Fruit fly (Drosophila melanogaster) whole organism, pupa: ENCODE measurements around the gene CG33096.

ENCODE experiments used
- CG10348 ChIP-seq: fragments of 200-800 bp; sonication (Bioruptor generic); IDR thresholded peaks from 2 replicates; pipeline ENCODE4 v1.3.6; 2022; ENCODE audit warnings: missing biosample characterization, missing genetic modification characterization
- CG12605 ChIP-seq: fragments of 200-800 bp; sonication (Bioruptor generic); IDR thresholded peaks from 2 replicates; pipeline ENCODE4 v1.3.6; 2022; ENCODE audit warnings: missing biosample characterization, missing genetic modification characterization
- CG13204 ChIP-seq: fragments of 200-800 bp; sonication (Bioruptor generic); optimal IDR thresholded peaks from 2 replicates; lab custom pipeline; 2018; ENCODE audit warnings: missing biosample characterization, mild to moderate bottlenecking, missing genetic modification characterization, moderate library complexity
- CG14655 ChIP-seq: fragments of 200-800 bp; sonication (Bioruptor generic); optimal IDR thresholded peaks from 3 replicates; lab custom pipeline; 2017; ENCODE audit warnings: mild to moderate bottlenecking, missing biosample characterization, missing genetic modification reagents, missing genetic modification characterization
- CG15710 ChIP-seq: fragments of 200-800 bp; sonication (Bioruptor generic); optimal IDR thresholded peaks from 2 replicates; lab custom pipeline; 2018; ENCODE audit warnings: missing biosample characterization, mild to moderate bottlenecking, missing genetic modification characterization, moderate library complexity
- CG17806 ChIP-seq: fragments of 200-800 bp; sonication (Bioruptor generic); optimal IDR thresholded peaks from 2 replicates; lab custom pipeline; 2018; ENCODE audit warnings: missing biosample characterization, mild to moderate bottlenecking, missing genetic modification characterization, moderate library complexity
- CG32121 ChIP-seq: fragments of 200-800 bp; sonication (Bioruptor generic); IDR thresholded peaks from 2 replicates; pipeline ENCODE4 v1.3.6; 2022; ENCODE audit warnings: missing biosample characterization, missing genetic modification characterization
- CG34367 ChIP-seq: fragments of 200-800 bp; sonication (Bioruptor generic); optimal IDR thresholded peaks from 2 replicates; lab custom pipeline; 2018; ENCODE audit warnings: missing biosample characterization, mild to moderate bottlenecking, missing genetic modification characterization
- CG4496 ChIP-seq: fragments of 200-800 bp; sonication (Bioruptor generic); IDR thresholded peaks from 3 replicates; pipeline ENCODE4 v1.3.6; 2022; ENCODE audit warnings: missing biosample characterization, missing genetic modification characterization
- CG8159 ChIP-seq: fragments of 200-800 bp; sonication (Bioruptor generic); optimal IDR thresholded peaks from 3 replicates; lab custom pipeline; 2018; ENCODE audit warnings: missing biosample characterization, mild to moderate bottlenecking, missing genetic modification characterization, moderate library complexity
- CG8301 ChIP-seq: fragments of 200-800 bp; sonication (Bioruptor generic); optimal IDR thresholded peaks from 2 replicates; lab custom pipeline; 2018; ENCODE audit warnings: missing biosample characterization, mild to moderate bottlenecking, missing genetic modification characterization
- CG9948 ChIP-seq: fragments of 200-800 bp; sonication (Bioruptor generic); optimal IDR thresholded peaks from 2 replicates; lab custom pipeline; 2018; ENCODE audit warnings: missing biosample characterization, mild to moderate bottlenecking, missing genetic modification characterization, moderate library complexity
- D1 ChIP-seq: fragments of 200-800 bp; sonication (Bioruptor generic); optimal IDR thresholded peaks from 2 replicates; lab custom pipeline; 2018; ENCODE audit warnings: missing biosample characterization, mild to moderate bottlenecking, missing genetic modification characterization, moderate library complexity
- EcR ChIP-seq: fragments of 200-800 bp; sonication (Bioruptor generic); optimal IDR thresholded peaks from 3 replicates; lab custom pipeline; 2019; ENCODE audit warnings: missing biosample characterization, missing genetic modification characterization, mild to moderate bottlenecking, moderate library complexity, missing genetic modification reagents
- Ets98B ChIP-seq: fragments of 200-800 bp; sonication (Bioruptor generic); IDR thresholded peaks from 2 replicates; pipeline ENCODE4 v1.3.6; 2022; ENCODE audit warnings: missing biosample characterization, missing genetic modification characterization
- Pif1A ChIP-seq: fragments of 200-800 bp; sonication (Bioruptor generic); optimal IDR thresholded peaks from 3 replicates; lab custom pipeline; 2016; ENCODE audit warnings: missing biosample characterization, missing genetic modification characterization
- Pif1B ChIP-seq: fragments of 200-800 bp; sonication (Bioruptor generic); optimal IDR thresholded peaks from 3 replicates; lab custom pipeline; 2016; ENCODE audit warnings: missing biosample characterization, missing genetic modification characterization
- Snoo ChIP-seq: fragments of 200-800 bp; sonication (Bioruptor generic); optimal IDR thresholded peaks from 3 replicates; lab custom pipeline; 2017; ENCODE audit warnings: missing biosample characterization, mild to moderate bottlenecking, missing genetic modification characterization, inconsistent platforms
- fd96Ca ChIP-seq: fragments of 200-800 bp; sonication (Bioruptor generic); IDR thresholded peaks from 3 replicates; pipeline ENCODE4 v1.3.6; 2022; ENCODE audit warnings: missing biosample characterization, missing genetic modification characterization
- gl ChIP-seq: fragments of 200-800 bp; sonication (Bioruptor generic); optimal IDR thresholded peaks from 2 replicates; lab custom pipeline; 2018; ENCODE audit warnings: missing biosample characterization, mild to moderate bottlenecking, missing genetic modification characterization
- rn ChIP-seq: fragments of 200-800 bp; sonication (Bioruptor generic); IDR thresholded peaks from 2 replicates; pipeline ENCODE4 v1.3.6; 2022; ENCODE audit warnings: missing biosample characterization, missing genetic modification characterization

Gene CG33096

dm6 chr3R:25094639-25095038 lies 2.8 kb upstream of the CG33096 start, which contains the start of gene fd96Cb:
fd96Cb (plus strand) TSS chr3R:25095012.
- TF ChIP-seq CG15710 (no peak), CG14655 (GFP tag; lab: Kevin White, UChicago) (no peak), fd96Ca (GFP tag; lab: Robert Waterston, UW) (no peak), D1 (tag; lab: Kevin White, UChicago) (no peak), Pif1B (no peak), CG17806 (tag; lab: Kevin White, UChicago) (no peak), Ets98B (no peak), EcR (GFP tag; lab: Kevin White, UChicago) (no peak), CG34367 (no peak), CG9948 (tag; lab: Kevin White, UChicago) (no peak), CG12605 (no peak), CG13204 (GFP tag; lab: Kevin White, UChicago) (no peak), CG8301 (tag; lab: Kevin White, UChicago) (no peak), CG8159 (no peak), gl (no peak), Pif1A (GFP tag; lab: Kevin White, UChicago) (no peak), CG4496 (GFP tag; lab: Robert Waterston, UW) (no peak; the same call in 2 of the 3 replicates), Snoo (tag; lab: Kevin White, UChicago) (no peak), CG32121 (GFP tag; lab: Robert Waterston, UW) (no peak)

- TF ChIP-seq gl (no peak), Pif1B (no peak), CG17806 (tag; lab: Kevin White, UChicago) (no peak)
Measured at dm6 chr3R:25102253-25102652, 4.8 kb downstream of the CG33096 start, which contains the start of gene CG45095. CG45095 (plus strand) TSS chr3R:25102553.

DNA sequence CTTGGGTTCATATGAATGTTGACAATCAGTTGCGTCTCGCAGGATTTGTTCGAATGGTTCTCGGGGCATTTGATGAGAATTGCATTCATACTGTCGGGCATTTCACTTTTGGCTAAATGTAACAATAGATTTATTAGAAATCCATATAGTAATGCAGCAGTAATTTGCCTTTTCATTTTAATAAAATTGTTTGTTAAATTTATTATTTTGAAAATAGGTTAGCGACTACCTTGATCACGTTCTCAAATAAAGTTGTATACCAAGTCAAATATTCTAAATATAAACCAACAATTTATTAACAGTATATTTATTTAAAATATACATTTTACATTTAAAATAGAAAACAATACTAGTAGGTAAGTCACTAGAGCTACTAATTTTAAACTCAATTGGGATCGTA lies 11.5 kb downstream of the CG33096 start, which contains the start of gene CG34027:
Gene CG34027 (minus strand): TSS at position 101 of the 400 bp plus-strand sequence.
- no peak for TF ChIP-seq CG15710
- TF ChIP-seq Pif1B: no peak
- no peak for TF ChIP-seq CG32121 (GFP tag; lab: Robert Waterston, UW)
- TF ChIP-seq CG34367: no peak
- TF ChIP-seq CG13204 (GFP tag; lab: Kevin White, UChicago): no peak
- TF ChIP-seq Ets98B: no peak
- TF ChIP-seq CG9948 (tag; lab: Kevin White, UChicago): no peak
- TF ChIP-seq CG12605: no peak
- TF ChIP-seq CG8159: no peak
- TF ChIP-seq CG17806 (tag; lab: Kevin White, UChicago): no peak
- TF ChIP-seq Pif1A (GFP tag; lab: Kevin White, UChicago): no peak

DNA sequence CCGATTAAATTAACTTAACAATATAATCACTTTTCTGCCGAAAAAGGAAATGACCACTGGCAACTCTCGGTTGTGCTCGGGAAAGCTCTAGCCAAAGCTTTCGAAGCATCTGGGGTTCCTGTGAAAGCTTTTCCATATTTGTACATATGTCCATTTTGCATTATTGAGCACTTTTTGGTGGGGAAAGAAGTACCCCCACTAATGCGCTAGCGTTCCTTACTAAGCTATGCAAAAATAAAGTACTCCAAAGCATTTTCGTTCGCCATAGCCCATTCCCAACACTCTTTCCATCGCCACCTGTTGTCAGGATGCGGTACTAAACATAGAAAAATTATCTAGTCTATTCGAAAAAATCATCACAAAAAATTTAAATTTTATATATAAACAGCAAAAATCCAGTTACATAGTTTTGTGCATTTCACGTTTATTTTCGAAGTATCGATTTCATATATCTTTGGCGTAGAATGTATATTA lies 15.0 kb downstream of the CG33096 start, which contains the start of gene Nepl16:
Gene Nepl16 (minus strand): TSS at position 51 of the 474 bp plus-strand sequence.
- TF ChIP-seq gl (no peak), Pif1B (no peak), CG12605 (no peak), Snoo (tag; lab: Kevin White, UChicago) (no peak), CG8159 (no peak), CG14655 (GFP tag; lab: Kevin White, UChicago) (no peak), Pif1A (GFP tag; lab: Kevin White, UChicago) (no peak), fd96Ca (GFP tag; lab: Robert Waterston, UW) (no peak), CG4496 (GFP tag; lab: Robert Waterston, UW) (no peak), rn (GFP tag; lab: Robert Waterston, UW) (no peak), CG8301 (tag; lab: Kevin White, UChicago) (no peak), CG32121 (GFP tag; lab: Robert Waterston, UW) (no peak), CG34367 (no peak), Ets98B (no peak), CG17806 (tag; lab: Kevin White, UChicago) (no peak), D1 (tag; lab: Kevin White, UChicago) (no peak), CG9948 (tag; lab: Kevin White, UChicago) (no peak)
- TF ChIP-seq, all 21 proteins: peak for 0

DNA sequence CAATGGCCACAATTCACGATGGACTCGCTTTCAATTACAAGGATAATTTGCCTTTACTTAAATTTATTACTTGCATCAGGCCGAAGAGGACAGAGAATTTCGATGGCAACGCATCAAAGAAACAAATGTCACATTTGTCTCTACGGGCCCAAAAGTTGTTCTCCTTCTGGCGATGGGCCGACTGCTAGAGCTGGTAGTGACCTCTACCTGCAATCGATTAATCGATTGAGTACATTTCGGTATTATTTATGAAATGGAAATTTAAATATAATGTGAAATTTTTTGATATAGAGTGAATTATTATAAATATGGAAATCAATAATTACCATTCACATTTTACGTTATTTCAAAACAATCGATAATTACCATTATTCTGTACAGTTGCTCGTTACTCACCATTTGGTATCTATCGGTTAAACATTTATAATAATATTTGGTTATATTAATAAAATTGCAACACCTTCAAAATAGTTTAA lies 25.3 kb downstream of the CG33096 start, which contains the start of the genes CG31510 and TTLL5:
Gene CG31510 (minus strand): TSS at position 185 of the 476 bp plus-strand sequence.
Gene TTLL5 (minus strand): TSS at position 185 of the 476 bp plus-strand sequence.
- TF ChIP-seq gl (no peak), CG8159 (no peak), CG14655 (GFP tag; lab: Kevin White, UChicago) (no peak), CG12605 (no peak), CG10348 (no peak), fd96Ca (GFP tag; lab: Robert Waterston, UW) (no peak), CG8301 (tag; lab: Kevin White, UChicago) (no peak), CG4496 (GFP tag; lab: Robert Waterston, UW) (no peak), CG13204 (GFP tag; lab: Kevin White, UChicago) (no peak), CG17806 (tag; lab: Kevin White, UChicago) (no peak), rn (GFP tag; lab: Robert Waterston, UW) (no peak)

DNA sequence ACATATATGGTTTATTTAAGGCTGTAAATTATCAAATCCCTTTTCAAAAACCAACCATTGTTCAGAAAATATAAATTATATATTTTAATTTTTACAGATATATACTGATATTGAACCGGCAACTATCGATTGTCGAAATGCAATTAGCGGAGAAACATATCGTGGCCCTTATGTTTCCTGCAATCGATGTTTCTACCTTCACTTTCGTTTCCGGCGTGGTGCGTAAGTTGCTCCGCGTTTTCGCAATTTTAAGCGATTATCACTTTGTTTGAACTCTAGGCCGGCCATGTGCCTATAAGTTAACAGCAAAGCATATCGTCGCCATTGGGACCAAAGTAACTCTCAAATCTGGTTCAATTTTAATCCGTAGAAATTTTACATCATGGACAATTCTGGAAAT lies 25.8 kb downstream of the CG33096 start, which contains the start of gene vig2:
Gene vig2 (plus strand): TSS at position 112 of the 400 bp plus-strand sequence.
- TF ChIP-seq Snoo (tag; lab: Kevin White, UChicago) (peak; percentile 52), CG4496 (GFP tag; lab: Robert Waterston, UW) (peak; percentile 82; the same call in 2 of the 3 replicates), CG15710 (peak; percentile 15), CG34367 (peak; percentile 14)
